Fruit fly (Drosophila melanogaster): Measurements from ENCODE around the gene ATP7.

Gene ATP7

DNA sequence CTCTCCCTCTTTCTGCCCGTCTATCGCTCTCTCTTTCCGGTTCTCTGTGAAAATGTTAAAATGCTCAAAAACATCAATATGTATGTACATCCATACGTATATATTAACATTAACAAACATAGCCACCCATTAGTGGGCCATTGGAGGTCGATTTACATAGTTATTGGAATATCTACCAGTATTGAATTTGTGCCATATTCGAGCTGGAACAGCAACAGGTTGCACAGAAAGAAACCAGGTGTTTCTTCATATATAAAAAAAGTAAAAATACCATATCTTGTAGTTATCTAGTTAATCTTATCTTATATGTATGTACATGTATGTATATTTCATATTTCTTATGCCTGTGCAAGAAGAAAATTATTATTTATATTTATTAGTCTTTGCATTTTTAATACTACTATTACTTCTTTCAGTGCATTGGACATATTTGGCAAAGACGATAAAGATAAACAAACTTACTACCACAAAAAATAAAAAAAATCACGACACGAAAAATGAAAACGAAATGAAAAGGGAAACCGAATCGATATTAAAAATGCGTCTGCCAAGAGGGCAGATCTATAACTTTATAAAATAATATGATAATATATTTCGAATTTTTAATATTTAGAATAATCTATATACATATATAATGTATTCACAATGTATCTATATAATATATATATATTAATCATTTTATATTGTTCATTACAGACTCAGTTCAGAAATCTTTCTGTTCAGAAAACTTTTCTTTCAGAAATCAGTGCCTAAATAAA is 6.1 kb upstream of the ATP7 start:
- TF ChIP-seq svp (GFP tag): peak; percentile 10
- TF ChIP-seq CG8632 (GFP tag; optimal IDR thresholded peaks at IDR 0.05): no peak
- TF ChIP-seq CG34406 (GFP tag; optimal IDR thresholded peaks at IDR 0.05): peak; percentile 7
- TF ChIP-seq fkh (GFP tag; optimal IDR thresholded peaks at IDR 0.05): peak; percentile 26
- no peak for TF ChIP-seq CG32006 (GFP tag; optimal IDR thresholded peaks at IDR 0.05)
- TF ChIP-seq lz (GFP tag; optimal IDR thresholded peaks at IDR 0.05): no peak
- TF ChIP-seq CG3032 (tag; optimal IDR thresholded peaks at IDR 0.05): no peak
- no peak for TF ChIP-seq cyc (GFP tag; optimal IDR thresholded peaks at IDR 0.05)
- no peak for TF ChIP-seq Ets21C (GFP tag; optimal IDR thresholded peaks at IDR 0.05)
- TF ChIP-seq ss (GFP tag; optimal IDR thresholded peaks at IDR 0.05): no peak
- TF ChIP-seq Sox14 (GFP tag; optimal IDR thresholded peaks at IDR 0.05): no peak
- peak; percentile 6 for TF ChIP-seq Blimp-1 (GFP tag; optimal IDR thresholded peaks at IDR 0.05)
- no peak for TF ChIP-seq CG15336 (GFP tag; IDR thresholded peaks at IDR 0.05)
- TF ChIP-seq CG6163 (GFP tag; IDR thresholded peaks at IDR 0.05): no peak
- no peak for TF ChIP-seq achi (GFP tag; optimal IDR thresholded peaks at IDR 0.05)
- peak; percentile 47 for TF ChIP-seq Eip78C (GFP tag)

DNA sequence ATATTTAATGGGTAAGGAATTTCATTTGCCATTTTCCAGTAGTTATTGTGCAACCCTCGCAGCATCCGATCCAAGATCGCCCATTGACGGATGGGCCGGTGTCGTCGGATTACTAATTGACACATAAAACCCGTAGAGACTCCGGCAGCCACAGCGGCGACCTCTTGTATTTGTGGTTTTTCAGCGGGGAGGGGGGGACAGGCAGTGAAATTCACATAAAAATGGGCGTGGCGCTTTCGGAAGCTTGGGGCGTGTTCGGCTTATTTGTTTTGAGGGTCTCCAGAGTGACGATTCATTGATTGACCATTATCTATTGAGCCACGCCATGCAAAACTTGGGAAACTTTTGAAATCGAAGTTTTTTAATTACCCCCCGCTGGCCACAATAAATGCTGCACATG is 5.6 kb upstream of the ATP7 start:
- TF ChIP-seq CG11902 (GFP tag; optimal IDR thresholded peaks at IDR 0.05): no peak
- no peak for TF ChIP-seq spab (GFP tag; optimal IDR thresholded peaks at IDR 0.05)

DNA sequence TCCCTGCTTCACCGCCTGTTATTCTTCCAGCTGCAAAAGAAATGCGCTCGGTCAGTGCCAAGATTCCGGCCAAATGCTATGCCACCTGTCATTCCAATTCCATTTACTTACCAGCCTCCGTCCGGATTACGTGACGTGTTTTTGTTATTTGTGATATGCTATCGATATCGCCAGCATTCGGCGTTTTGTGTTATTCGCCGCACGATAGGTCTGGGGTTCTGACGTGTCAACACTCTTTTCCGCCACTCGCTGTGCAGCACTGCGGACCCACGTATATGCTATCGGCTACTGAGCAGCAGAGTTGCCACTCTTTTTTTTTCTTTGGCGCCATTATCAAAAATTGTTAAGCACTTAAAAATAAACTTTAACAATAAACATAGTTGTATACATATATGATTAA is 2.5 kb upstream of the ATP7 start, which contains the start of gene p24-1:
Gene p24-1 (minus strand): TSS at position 221 of the 400 bp plus-strand sequence.
- TF ChIP-seq CG6854 (GFP tag; optimal IDR thresholded peaks at IDR 0.05) (no peak), Hr38 (GFP tag; optimal IDR thresholded peaks at IDR 0.05) (no peak), fd59A (GFP tag; optimal IDR thresholded peaks at IDR 0.05) (no peak), Hr4 (GFP tag; optimal IDR thresholded peaks at IDR 0.05) (no peak), achi (GFP tag; optimal IDR thresholded peaks at IDR 0.05) (peak; percentile 96), Ets21C (GFP tag; optimal IDR thresholded peaks at IDR 0.05) (peak; percentile 1), Eip78C (GFP tag) (peak; percentile 37), Blimp-1 (GFP tag; optimal IDR thresholded peaks at IDR 0.05) (no peak), Sox14 (GFP tag; optimal IDR thresholded peaks at IDR 0.05) (peak; percentile 16), Sox15 (GFP tag; optimal IDR thresholded peaks at IDR 0.05) (no peak), esn (GFP tag; optimal IDR thresholded peaks at IDR 0.05) (peak; percentile 40), CG3032 (tag; optimal IDR thresholded peaks at IDR 0.05) (peak; percentile 6), fkh (GFP tag; optimal IDR thresholded peaks at IDR 0.05) (peak; percentile 65), CG6163 (GFP tag; IDR thresholded peaks at IDR 0.05) (no peak), Hr39 (GFP tag; optimal IDR thresholded peaks at IDR 0.05) (peak; percentile 29), Eip93F (GFP tag; optimal IDR thresholded peaks at IDR 0.05) (no peak), CG3919 (GFP tag; optimal IDR thresholded peaks at IDR 0.05) (peak; percentile 42), cyc (GFP tag; optimal IDR thresholded peaks at IDR 0.05) (peak; percentile 49), CG31627 (GFP tag; optimal IDR thresholded peaks at IDR 0.05) (peak; percentile 50), net (GFP tag; optimal IDR thresholded peaks at IDR 0.05) (no peak), topi (GFP tag; optimal IDR thresholded peaks at IDR 0.05) (peak; percentile 14), CG10631 (GFP tag; optimal IDR thresholded peaks at IDR 0.05) (peak; percentile 27), CG1621 (tag; optimal IDR thresholded peaks at IDR 0.05) (peak; percentile 98), Met (GFP tag; optimal IDR thresholded peaks at IDR 0.05) (peak; percentile 14), Sox102F (GFP tag; optimal IDR thresholded peaks at IDR 0.05) (no peak), OdsH (GFP tag; optimal IDR thresholded peaks at IDR 0.05) (peak; percentile 9), svp (GFP tag) (peak; percentile 72), dsx (GFP tag; optimal IDR thresholded peaks at IDR 0.05; ENCODE audit: poor library complexity, severe bottlenecking) (no peak), vri (GFP tag; optimal IDR thresholded peaks at IDR 0.05) (peak; percentile 73), lz (GFP tag; optimal IDR thresholded peaks at IDR 0.05) (peak; percentile 49), CG6276 (GFP tag; optimal IDR thresholded peaks at IDR 0.05) (no peak), CG10669 (GFP tag; optimal IDR thresholded peaks at IDR 0.05) (no peak), CG32006 (GFP tag; optimal IDR thresholded peaks at IDR 0.05) (no peak)

Measured in whole organism, prepupa.